Fruit fly (Drosophila melanogaster): ENCODE measurements around the gene Iml1.

Gene Iml1

dm6 chr3L:1576489-1577106 is 42.8 kb upstream of the Iml1 start, which contains the start of gene CG13917:
Gene CG13917 (plus strand): TSS chr3L:1576699.
- TF ChIP-seq EcR (GFP tag; optimal IDR thresholded peaks at IDR 0.05): no peak
- TF ChIP-seq CG12605 (GFP tag; IDR thresholded peaks at IDR 0.05): peak; percentile 51; the same call in 1 of the 2 replicates

dm6 chr3L:1575731-1576376 is 42.0 kb upstream of the Iml1 start:
- TF ChIP-seq CG8159 (tag; optimal IDR thresholded peaks at IDR 0.05) (peak; percentile 8), Pif1B (GFP tag; optimal IDR thresholded peaks at IDR 0.05) (no peak), CG34367 (tag; optimal IDR thresholded peaks at IDR 0.05) (no peak), CG32121 (GFP tag; IDR thresholded peaks at IDR 0.05) (0 out of 2 replicates have a peak, but pooled peaks have one; percentile 32), CG10348 (GFP tag; IDR thresholded peaks at IDR 0.05) (no peak), CG12605 (GFP tag; IDR thresholded peaks at IDR 0.05) (no peak), Pif1A (GFP tag; optimal IDR thresholded peaks at IDR 0.05) (peak; percentile 22)

- no peak for TF ChIP-seq Snoo (tag; optimal IDR thresholded peaks at IDR 0.05)
- no peak for TF ChIP-seq CG13204 (GFP tag; optimal IDR thresholded peaks at IDR 0.05)
These were observed 39.4 kb upstream of the Iml1 start for dm6 chr3L:1573191-1573590.

dm6 chr3L:1571077-1571476 is 37.2 kb upstream of the Iml1 start:
- TF ChIP-seq CG8159 (tag; optimal IDR thresholded peaks at IDR 0.05): no peak
- no peak for TF ChIP-seq Pif1A (GFP tag; optimal IDR thresholded peaks at IDR 0.05)
- TF ChIP-seq CG15710 (tag; optimal IDR thresholded peaks at IDR 0.05): no peak
- no peak for TF ChIP-seq CG8301 (tag; optimal IDR thresholded peaks at IDR 0.05)

dm6 chr3L:1569966-1570276 is 36.1 kb upstream of the Iml1 start:
- TF ChIP-seq CG17806 (tag; optimal IDR thresholded peaks at IDR 0.05) (no peak), CG4496 (GFP tag; IDR thresholded peaks at IDR 0.05) (no peak), CG12605 (GFP tag; IDR thresholded peaks at IDR 0.05) (peak; percentile 64), CG32121 (GFP tag; IDR thresholded peaks at IDR 0.05) (0 out of 2 replicates have a peak, but pooled peaks have one; percentile 28), CG8301 (tag; optimal IDR thresholded peaks at IDR 0.05) (no peak), EcR (GFP tag; optimal IDR thresholded peaks at IDR 0.05) (peak; percentile 44)

- TF ChIP-seq EcR (GFP tag; optimal IDR thresholded peaks at IDR 0.05) (peak; percentile 75), CG13204 (GFP tag; optimal IDR thresholded peaks at IDR 0.05) (no peak)
These were observed 35.5 kb upstream of the Iml1 start, which contains the start of gene Tmep for dm6 chr3L:1569162-1569965. Gene Tmep (plus strand): TSS chr3L:1569181.

dm6 chr3L:1568225-1569161 is 34.7 kb upstream of the Iml1 start, which contains the start of gene CG7879:
Gene CG7879 (minus strand): TSS chr3L:1568608.
- TF ChIP-seq fd96Ca (GFP tag; IDR thresholded peaks at IDR 0.05) (peak; percentile 34; the same call in 1 of the 3 replicates), CG4496 (GFP tag; IDR thresholded peaks at IDR 0.05) (0 out of 3 replicates have a peak, but pooled peaks have one; percentile 17), CG13204 (GFP tag; optimal IDR thresholded peaks at IDR 0.05) (no peak), CG34367 (tag; optimal IDR thresholded peaks at IDR 0.05) (no peak), Pif1A (GFP tag; optimal IDR thresholded peaks at IDR 0.05) (no peak), CG32121 (GFP tag; IDR thresholded peaks at IDR 0.05) (no peak), Ets98B (GFP tag; IDR thresholded peaks at IDR 0.05) (no peak; the same call in 1 of the 2 replicates), CG8159 (tag; optimal IDR thresholded peaks at IDR 0.05) (peak; percentile 25), CG12605 (GFP tag; IDR thresholded peaks at IDR 0.05) (no peak), CG15710 (tag; optimal IDR thresholded peaks at IDR 0.05) (peak; percentile 18), CG8301 (tag; optimal IDR thresholded peaks at IDR 0.05) (no peak), CG9948 (tag; optimal IDR thresholded peaks at IDR 0.05) (no peak), CG10348 (GFP tag; IDR thresholded peaks at IDR 0.05) (no peak), CG17806 (tag; optimal IDR thresholded peaks at IDR 0.05) (no peak), gl (tag; optimal IDR thresholded peaks at IDR 0.05) (no peak), rn (GFP tag; IDR thresholded peaks at IDR 0.05) (no peak), CG14655 (GFP tag; optimal IDR thresholded peaks at IDR 0.05) (no peak), Pif1B (GFP tag; optimal IDR thresholded peaks at IDR 0.05) (peak; percentile 46), EcR (GFP tag; optimal IDR thresholded peaks at IDR 0.05) (peak; percentile 55), D1 (tag; optimal IDR thresholded peaks at IDR 0.05) (no peak), Snoo (tag; optimal IDR thresholded peaks at IDR 0.05) (no peak)
